Fruit fly (Drosophila melanogaster): ENCODE data around the gene B9d2.

Gene B9d2

DNA sequence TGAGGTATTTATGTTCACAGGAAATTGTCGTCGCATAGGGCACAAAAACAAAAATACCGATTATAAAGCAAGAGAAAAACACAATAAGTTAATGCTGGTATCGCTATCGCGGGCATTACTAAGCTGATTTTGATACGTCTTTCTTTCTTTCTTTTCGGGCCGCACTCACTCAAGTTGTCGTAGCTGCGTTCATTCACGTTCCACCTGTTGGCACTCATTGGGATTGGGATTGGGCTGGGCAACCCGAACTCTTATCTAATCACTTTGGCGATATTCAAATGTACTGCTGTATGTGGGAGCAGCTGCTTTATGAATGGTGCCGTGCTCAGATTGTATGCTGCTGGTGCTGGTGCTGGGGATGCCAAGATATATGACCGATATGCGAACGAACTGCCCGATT is 45.8 kb downstream of the B9d2 start:
- TF ChIP-seq noc (tag; optimal IDR thresholded peaks at IDR 0.05) = no peak

DNA sequence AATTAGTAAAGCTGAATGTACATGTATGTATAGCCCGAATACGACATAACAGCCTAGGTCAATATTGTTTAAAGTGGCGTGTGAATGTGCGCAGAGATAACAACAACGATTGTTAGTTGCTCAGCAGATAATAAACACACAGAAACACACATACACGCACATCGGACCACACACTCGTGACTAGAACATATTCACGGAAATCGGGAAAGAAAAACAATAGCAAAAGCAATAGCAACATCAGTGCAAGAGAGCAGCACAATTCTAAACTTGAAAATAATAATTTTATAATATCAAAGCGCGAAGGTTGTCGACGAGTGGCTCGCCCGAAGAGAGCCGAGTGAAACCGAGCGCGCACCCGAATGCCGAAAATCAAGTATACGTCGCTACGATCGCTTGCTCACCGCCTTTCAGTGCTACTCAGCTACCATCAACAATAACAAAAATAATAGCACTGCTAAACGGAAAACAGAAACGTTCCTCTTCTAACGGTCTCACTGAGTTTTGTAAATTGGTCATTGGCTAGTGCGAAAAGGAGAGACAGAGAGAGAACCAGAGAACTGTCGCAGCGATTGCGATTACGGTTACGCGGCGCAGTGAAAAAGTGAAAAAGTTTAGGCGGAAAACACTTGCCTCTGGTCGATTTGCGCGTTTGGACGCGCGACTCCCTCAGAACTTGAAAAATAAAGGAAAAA is 47.4 kb downstream of the B9d2 start:
- TF ChIP-seq noc (tag; optimal IDR thresholded peaks at IDR 0.05) = peak; percentile 54

DNA sequence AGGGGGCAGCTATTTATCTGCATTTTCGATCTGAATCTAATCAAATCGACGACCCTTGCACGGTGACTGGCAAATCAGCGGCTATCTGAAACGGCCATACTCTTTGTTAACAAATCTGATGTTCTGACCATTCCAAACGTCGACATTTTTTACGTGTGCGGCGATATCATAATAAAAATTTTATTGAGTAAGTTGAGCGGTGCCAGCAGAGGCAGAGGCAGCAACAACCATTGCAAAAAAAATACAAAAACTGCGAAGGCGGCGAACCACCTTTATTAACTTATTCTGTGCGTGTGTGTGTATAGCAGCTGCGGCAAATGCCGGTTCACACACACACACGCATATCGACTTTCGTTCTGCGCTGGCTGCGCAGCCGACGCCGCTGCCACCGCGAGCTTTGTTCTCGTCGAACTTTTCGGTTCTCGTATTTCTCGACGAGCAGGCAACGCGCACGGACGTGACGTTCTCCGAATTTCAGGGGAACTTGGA is 48.2 kb downstream of the B9d2 start, which contains the start of gene Kr-h1:
Gene Kr-h1 (plus strand): TSS at position 447 of the 489 bp plus-strand sequence.
- TF ChIP-seq noc (tag; optimal IDR thresholded peaks at IDR 0.05) = no peak

DNA sequence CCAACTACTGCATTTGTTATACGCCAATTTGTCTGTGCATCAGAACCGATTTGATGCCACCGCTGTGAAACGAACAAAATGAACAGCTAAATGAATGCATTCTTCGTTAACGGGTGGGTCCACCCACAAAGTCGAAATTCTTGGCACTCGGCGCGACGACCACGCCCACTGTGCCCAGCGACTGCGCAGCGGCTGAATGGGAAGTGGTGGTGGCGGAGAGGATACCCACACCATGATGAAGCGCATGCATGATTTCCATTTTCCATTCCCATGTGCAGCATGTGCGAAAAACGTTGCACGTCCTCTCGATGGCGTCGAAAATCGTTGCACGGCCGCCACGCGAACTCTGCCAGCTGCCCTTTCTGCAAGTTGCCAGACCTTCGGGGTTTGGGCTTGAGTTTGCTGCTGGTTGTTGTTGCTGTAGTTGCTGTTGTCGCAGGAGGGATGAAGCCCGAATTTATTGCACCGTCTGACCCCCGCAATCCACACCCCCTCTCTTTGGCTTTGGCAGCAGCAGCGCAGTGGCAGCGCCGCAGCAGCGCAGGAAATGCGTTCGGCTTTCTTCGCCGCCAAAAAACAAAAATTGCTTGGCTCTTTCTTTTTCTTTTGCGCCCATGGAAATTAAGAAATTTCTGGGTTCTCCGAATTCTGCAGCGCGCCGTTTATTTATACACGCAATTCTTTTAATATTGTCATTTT is 49.2 kb downstream of the B9d2 start:
- TF ChIP-seq noc (tag; optimal IDR thresholded peaks at IDR 0.05) = no peak

DNA sequence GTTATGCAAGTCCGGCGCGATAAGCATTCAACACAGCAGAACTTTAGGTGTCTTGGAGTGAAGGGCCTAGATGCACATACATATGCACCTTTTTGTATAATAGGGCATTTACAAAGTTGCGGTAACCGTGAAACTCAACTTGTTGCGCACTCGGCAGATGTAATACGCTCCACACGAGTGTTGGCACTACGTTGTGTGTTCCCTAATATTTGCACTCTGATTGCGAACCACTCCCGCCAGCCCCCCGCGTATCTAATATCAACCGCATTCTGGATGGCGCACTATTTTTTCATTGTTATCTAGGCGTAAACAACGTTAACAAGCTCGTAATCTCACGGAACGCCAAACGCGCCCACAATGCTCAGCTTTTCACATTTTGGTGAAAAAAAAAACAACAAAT is 50.1 kb downstream of the B9d2 start:
- no peak for TF ChIP-seq noc (tag; optimal IDR thresholded peaks at IDR 0.05)

DNA sequence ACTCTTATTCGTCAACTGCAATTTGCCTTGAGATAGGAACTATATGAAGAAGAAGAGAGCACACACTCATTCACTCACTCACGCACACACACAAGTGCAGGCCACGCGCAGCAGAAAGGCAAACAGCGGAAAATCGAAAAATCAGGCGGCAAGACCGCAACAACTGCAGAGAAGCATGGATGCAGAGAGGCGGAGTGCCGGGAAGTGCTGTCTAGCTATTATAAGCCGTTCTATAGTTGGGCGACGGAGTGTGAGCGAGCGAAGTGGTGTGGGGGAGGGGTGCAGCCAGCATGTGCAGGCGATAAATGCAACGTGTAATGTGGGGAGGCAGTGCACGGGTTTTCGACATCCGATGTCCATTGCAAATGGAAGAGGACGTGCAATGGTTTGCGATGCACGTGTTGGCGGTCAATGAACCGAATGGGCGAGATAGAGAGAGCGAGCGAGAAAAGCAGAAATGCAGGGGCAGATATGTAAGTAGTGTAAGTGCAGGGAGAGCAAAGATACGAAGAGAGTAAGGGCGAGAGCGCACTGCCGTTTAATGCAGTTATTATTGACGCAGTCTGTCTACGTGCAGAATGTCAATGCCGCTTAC is 51.6 kb downstream of the B9d2 start:
- TF ChIP-seq noc (tag; optimal IDR thresholded peaks at IDR 0.05) = no peak
